Fruit fly (Drosophila melanogaster) whole organism, prepupa: Measurements from ENCODE around the gene Nak.

Experiments
- Hr4 ChIP-seq: fragments of 200-800 bp; sonication (Bioruptor generic); optimal IDR thresholded peaks from 3 replicates; lab custom pipeline; 2016; ENCODE audit warnings: missing biosample characterization, missing genetic modification characterization
- Lpt ChIP-seq: fragments of 200-800 bp; sonication (Bioruptor generic); optimal IDR thresholded peaks from 3 replicates; lab custom pipeline; 2016; ENCODE audit warnings: missing biosample characterization, missing genetic modification characterization
- acj6 ChIP-seq: fragments of 200-800 bp; sonication (Bioruptor generic); optimal IDR thresholded peaks from 3 replicates; lab custom pipeline; 2016; ENCODE audit warnings: missing biosample characterization, missing genetic modification characterization

dm6 chr2L:18947515-18947998, 21.0 kb downstream of the Nak start:
- no peak for TF ChIP-seq Lpt (GFP tag; lab: Kevin White, UChicago)
- no peak for TF ChIP-seq acj6
- no peak for TF ChIP-seq Hr4 (GFP tag; lab: Kevin White, UChicago)
